Worm (Caenorhabditis elegans) whole organism, young adult: ENCODE results near the gene btb-7.

ENCODE experiments used
- B0019.2 ChIP-seq: fragments of 200-800 bp; sonication (Bioruptor generic); conservative IDR thresholded peaks from 2 replicates; pipeline ENCODE4 v1.3.6; 2022; ENCODE audit warnings: missing genetic modification reagents, missing genetic modification characterization, missing compliant biosample characterization
- B0261.1 ChIP-seq: sonication (generic microtip); optimal IDR thresholded peaks from 2 replicates; lab custom pipeline; 2016; ENCODE audit warnings: mild to moderate bottlenecking, missing genetic modification characterization, moderate library complexity, missing compliant biosample characterization
- F57C9.4 ChIP-seq: sonication (generic microtip); optimal IDR thresholded peaks from 2 replicates; lab custom pipeline; 2017; ENCODE audit warnings: mild to moderate bottlenecking, missing genetic modification characterization, missing compliant biosample characterization
- ZK185.1 ChIP-seq: sonication (generic microtip); optimal IDR thresholded peaks from 2 replicates; lab custom pipeline; 2016; ENCODE audit warnings: mild to moderate bottlenecking, missing genetic modification characterization, missing compliant biosample characterization; ENCODE audit not compliant: poor library complexity, severe bottlenecking
- aptf-2 ChIP-seq: fragments of 200-800 bp; sonication (Bioruptor generic); conservative IDR thresholded peaks from 2 replicates; pipeline ENCODE4 v1.3.6; 2022; ENCODE audit warnings: missing genetic modification reagents, missing genetic modification characterization, missing compliant biosample characterization
- aptf-3 ChIP-seq: fragments of 200-800 bp; sonication (Bioruptor generic); IDR thresholded peaks from 2 replicates; pipeline ENCODE4 v1.3.6; 2022; ENCODE audit warnings: missing genetic modification characterization, missing compliant biosample characterization
- attf-3 ChIP-seq: fragments of 200-800 bp; sonication (Bioruptor generic); conservative IDR thresholded peaks from 2 replicates; pipeline ENCODE4 v1.3.6; 2022; ENCODE audit warnings: missing genetic modification reagents, missing genetic modification characterization, missing compliant biosample characterization
- bed-2 ChIP-seq: fragments of 200-800 bp; sonication (Bioruptor generic); IDR thresholded peaks from 2 replicates; pipeline ENCODE4 v1.3.6; 2022; ENCODE audit warnings: missing genetic modification reagents, missing genetic modification characterization, missing compliant biosample characterization
- cebp-1 ChIP-seq, 2 experiments: fragments of 200-800 bp in 1 of 2; sonication (Bioruptor generic) in 1 of 2; sonication (generic microtip) in 1 of 2; IDR thresholded peaks in 1 of 2; optimal IDR thresholded peaks in 1 of 2; 2 replicates each; pipeline versions ENCODE4 v1.3.6 to Lab custom; 2017 to 2022; ENCODE audit warnings: missing compliant biosample characterization in 2 of 2, missing genetic modification characterization in 2 of 2, mild to moderate bottlenecking in 1 of 2, missing genetic modification reagents in 1 of 2, moderate library complexity in 1 of 2
- ceh-100 ChIP-seq: fragments of 200-800 bp; sonication (Bioruptor generic); IDR thresholded peaks from 2 replicates; pipeline ENCODE4 v1.3.6; 2022; ENCODE audit warnings: missing genetic modification reagents, missing genetic modification characterization, missing compliant biosample characterization
- chd-7 ChIP-seq: sonication (generic microtip); optimal IDR thresholded peaks from 2 replicates; lab custom pipeline; 2016; ENCODE audit warnings: mild to moderate bottlenecking, missing genetic modification characterization, moderate library complexity, missing compliant biosample characterization
- efl-1 ChIP-seq: fragments of 150-350 bp; optimal IDR thresholded peaks from 2 replicates; lab custom pipeline; 2014; ENCODE audit warnings: missing biosample characterization, missing genetic modification reagents, missing genetic modification characterization
- egl-44 ChIP-seq: fragments of 200-800 bp; sonication (Bioruptor generic); IDR thresholded peaks from 2 replicates; pipeline ENCODE4 v1.3.6; 2022; ENCODE audit warnings: missing genetic modification reagents, missing genetic modification characterization, missing compliant biosample characterization
- egrh-3 ChIP-seq: fragments of 200-800 bp; sonication (Bioruptor generic); IDR thresholded peaks from 2 replicates; pipeline ENCODE4 v1.3.6; 2022; ENCODE audit warnings: missing genetic modification reagents, missing genetic modification characterization, missing compliant biosample characterization
- hlh-26 ChIP-seq: fragments of 200-800 bp; sonication (Bioruptor generic); conservative IDR thresholded peaks from 2 replicates; pipeline ENCODE4 v1.3.6; 2022; ENCODE audit warnings: missing genetic modification reagents, missing genetic modification characterization, missing compliant biosample characterization
- hmg-1.2 ChIP-seq: fragments of 200-800 bp; sonication (Bioruptor generic); IDR thresholded peaks from 2 replicates; pipeline ENCODE4 v1.3.6; 2022; ENCODE audit warnings: missing genetic modification reagents, missing genetic modification characterization, missing compliant biosample characterization
- let-526 ChIP-seq: fragments of 200-800 bp; sonication (Bioruptor generic); IDR thresholded peaks from 2 replicates; pipeline ENCODE4 v1.3.6; 2022; ENCODE audit warnings: missing genetic modification reagents, missing genetic modification characterization, missing compliant biosample characterization
- lin-26 ChIP-seq: fragments of 200-800 bp; sonication (Bioruptor generic); IDR thresholded peaks from 2 replicates; pipeline ENCODE4 v1.3.6; 2022; ENCODE audit warnings: missing genetic modification reagents, missing genetic modification characterization, missing compliant biosample characterization
- lin-35 ChIP-seq, 3 experiments: fragments of 150-350 bp in 2 of 3; sonication (generic microtip) in 1 of 3; optimal IDR thresholded peaks; 2 replicates each; lab custom pipeline; 2014 to 2018; ENCODE audit warnings: missing biosample characterization in 3 of 3, missing genetic modification characterization in 3 of 3, missing genetic modification reagents in 3 of 3
- lin-54 ChIP-seq: fragments of 200-800 bp; sonication (Bioruptor generic); optimal IDR thresholded peaks from 2 replicates; lab custom pipeline; 2018; ENCODE audit warnings: mild to moderate bottlenecking, missing genetic modification characterization, missing compliant biosample characterization
- lsl-1 ChIP-seq: fragments of 200-800 bp; sonication (Bioruptor generic); optimal IDR thresholded peaks from 2 replicates; lab custom pipeline; 2018; ENCODE audit warnings: mild to moderate bottlenecking, missing genetic modification characterization, moderate library complexity, missing compliant biosample characterization
- madf-8 ChIP-seq: fragments of 200-800 bp; sonication (Bioruptor generic); conservative IDR thresholded peaks from 2 replicates; pipeline ENCODE4 v1.3.6; 2022; ENCODE audit warnings: missing genetic modification reagents, missing genetic modification characterization, missing compliant biosample characterization
- mel-28 ChIP-seq: sonication (generic microtip); optimal IDR thresholded peaks from 2 replicates; lab custom pipeline; 2016; ENCODE audit warnings: borderline replicate concordance, mild to moderate bottlenecking, missing genetic modification characterization, missing compliant biosample characterization
- mes-4 ChIP-seq: sonication (generic microtip); optimal IDR thresholded peaks from 2 replicates; lab custom pipeline; 2016; ENCODE audit warnings: missing genotype, missing genetic modification characterization, missing compliant biosample characterization
- rcor-1 ChIP-seq: fragments of 200-800 bp; sonication (Bioruptor generic); IDR thresholded peaks from 2 replicates; pipeline ENCODE4 v1.3.6; 2022; ENCODE audit warnings: missing genetic modification reagents, missing genetic modification characterization, missing compliant biosample characterization
- rec-8 ChIP-seq, 2 experiments: sonication (generic microtip); optimal IDR thresholded peaks; 2 replicates each; lab custom pipeline; 2016; ENCODE audit warnings: mild to moderate bottlenecking in 2 of 2, missing genetic modification characterization in 2 of 2, missing genetic modification reagents in 2 of 2, missing genotype in 2 of 2, missing biosample characterization in 1 of 2, missing compliant biosample characterization in 1 of 2, moderate library complexity in 1 of 2
- rpc-1 ChIP-seq, 2 experiments: fragments of 150-350 bp in 1 of 2; sonication (generic microtip) in 1 of 2; optimal IDR thresholded peaks; 2 replicates each; lab custom pipeline; 2014 to 2018; ENCODE audit warnings: missing biosample characterization in 1 of 2, missing genetic modification characterization in 1 of 2, missing genetic modification reagents in 1 of 2, missing genotype in 1 of 2
- sdz-38 ChIP-seq: sonication (generic microtip); optimal IDR thresholded peaks from 2 replicates; lab custom pipeline; 2016; ENCODE audit warnings: missing genotype, missing genetic modification characterization, missing compliant biosample characterization
- tbp1 ChIP-seq: fragments of 200-800 bp; sonication (Bioruptor generic); optimal IDR thresholded peaks from 2 replicates; lab custom pipeline; 2018; ENCODE audit warnings: mild to moderate bottlenecking, missing genetic modification characterization, missing compliant biosample characterization
- ztf-25 ChIP-seq: fragments of 200-800 bp; sonication (Bioruptor generic); IDR thresholded peaks from 2 replicates; pipeline ENCODE4 v1.3.6; 2022; ENCODE audit warnings: missing genetic modification reagents, missing genetic modification characterization, missing compliant biosample characterization
- ztf-3 ChIP-seq: fragments of 200-800 bp; sonication (Bioruptor generic); optimal IDR thresholded peaks from 2 replicates; lab custom pipeline; 2018; ENCODE audit warnings: mild to moderate bottlenecking, missing genetic modification characterization, missing compliant biosample characterization

The btb-7 gene

DNA sequence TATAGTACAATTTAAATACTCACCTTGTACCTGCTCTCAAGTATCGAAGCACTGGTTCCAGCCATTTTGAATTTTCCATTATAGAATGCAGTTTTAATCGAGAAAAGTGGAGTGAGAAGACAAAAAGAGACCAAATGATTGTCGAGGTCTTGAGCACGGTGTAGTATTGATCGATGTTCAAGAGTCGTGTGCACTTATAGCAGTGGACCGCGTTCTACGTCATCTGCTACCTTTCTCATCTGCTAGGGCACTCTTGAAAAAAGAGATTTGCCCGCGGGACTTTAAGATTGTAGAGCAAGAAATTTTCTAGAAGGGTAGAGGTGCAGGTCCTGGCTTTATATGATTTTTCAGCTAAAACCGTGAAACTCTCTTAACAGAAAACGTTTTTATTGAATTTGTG is 20.2 kb upstream of the btb-7 start, which contains the start of gene fbxc-21:
fbxc-21 (minus strand) TSS at position 101 of the 400 bp plus-strand sequence.
- TF ChIP-seq egrh-3 (GFP tag; lab: Robert Waterston, UW): no peak
- no peak for TF ChIP-seq sdz-38
- no peak for TF ChIP-seq lin-54
- no peak for TF ChIP-seq attf-3

DNA sequence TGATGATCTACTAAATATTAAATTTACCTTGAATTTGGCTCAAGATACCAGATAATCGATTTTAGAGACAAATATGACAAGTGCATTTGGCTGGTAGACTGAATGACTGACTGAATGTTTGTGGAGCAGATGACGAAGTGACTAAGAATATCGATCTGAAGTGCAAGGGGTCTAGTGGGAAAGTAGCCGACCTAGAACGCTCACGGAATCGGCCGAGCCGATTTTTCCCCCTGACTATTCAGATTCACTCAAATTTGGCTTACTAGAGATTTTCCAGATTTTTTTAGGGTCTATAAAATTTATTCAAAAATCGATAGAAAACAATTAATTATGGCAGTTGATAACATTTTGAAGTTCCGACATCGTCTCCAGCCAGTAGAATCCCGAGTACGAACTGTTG is 18.5 kb upstream of the btb-7 start, which contains the start of gene fbxc-26:
fbxc-26 (minus strand) TSS at position 101 of the 400 bp plus-strand sequence.
- TF ChIP-seq egl-44 (GFP tag; lab: Robert Waterston, UW): no peak
- no peak for TF ChIP-seq madf-8 (GFP tag; lab: Robert Waterston, UW)
- TF ChIP-seq F57C9.4: no peak
- no peak for TF ChIP-seq let-526 (GFP tag; lab: Robert Waterston, UW)
- no peak for TF ChIP-seq rec-8 (tag; optimal IDR thresholded peaks at IDR 0.05; lab: Kevin White, UChicago)
- no peak for TF ChIP-seq chd-7 (tag; lab: Kevin White, UChicago)
- TF ChIP-seq cebp-1 (GFP tag; IDR thresholded peaks at IDR 0.05; lab: Robert Waterston, UW): no peak
- TF ChIP-seq cebp-1 (tag; optimal IDR thresholded peaks at IDR 0.05; lab: Kevin White, UChicago): no peak
- no peak for TF ChIP-seq B0019.2 (GFP tag; lab: Robert Waterston, UW)

DNA sequence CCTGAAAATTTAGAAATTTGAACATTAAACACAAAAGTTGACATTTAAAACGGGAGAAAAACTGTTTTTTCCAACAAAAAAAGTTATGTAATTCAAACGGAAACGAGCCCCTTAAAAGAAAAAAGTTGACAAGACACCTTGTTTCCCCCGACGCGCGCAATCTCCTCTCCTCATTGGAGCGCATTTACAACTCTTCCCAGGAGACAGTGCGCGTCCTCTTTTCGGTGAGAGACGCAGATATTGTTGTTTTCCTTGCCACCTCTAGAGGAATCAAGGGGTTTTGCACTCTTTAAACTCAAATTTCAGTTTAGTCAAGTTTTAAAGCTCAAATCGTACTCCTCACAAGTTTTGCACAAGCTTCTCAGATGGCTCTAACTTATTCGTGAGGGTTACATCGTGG is 17.2 kb upstream of the btb-7 start, which contains the start of gene F58E1.13:
F58E1.13 (minus strand) TSS at position 12 of the 400 bp plus-strand sequence.
- TF ChIP-seq aptf-2 (GFP tag; lab: Robert Waterston, UW): peak; percentile 90
- TF ChIP-seq efl-1 (GFP tag; lab: Kevin White, UChicago): peak; percentile 5
- TF ChIP-seq hmg-1.2 (GFP tag; lab: Robert Waterston, UW): no peak
- no peak for TF ChIP-seq mel-28 (tag; lab: Kevin White, UChicago)

DNA sequence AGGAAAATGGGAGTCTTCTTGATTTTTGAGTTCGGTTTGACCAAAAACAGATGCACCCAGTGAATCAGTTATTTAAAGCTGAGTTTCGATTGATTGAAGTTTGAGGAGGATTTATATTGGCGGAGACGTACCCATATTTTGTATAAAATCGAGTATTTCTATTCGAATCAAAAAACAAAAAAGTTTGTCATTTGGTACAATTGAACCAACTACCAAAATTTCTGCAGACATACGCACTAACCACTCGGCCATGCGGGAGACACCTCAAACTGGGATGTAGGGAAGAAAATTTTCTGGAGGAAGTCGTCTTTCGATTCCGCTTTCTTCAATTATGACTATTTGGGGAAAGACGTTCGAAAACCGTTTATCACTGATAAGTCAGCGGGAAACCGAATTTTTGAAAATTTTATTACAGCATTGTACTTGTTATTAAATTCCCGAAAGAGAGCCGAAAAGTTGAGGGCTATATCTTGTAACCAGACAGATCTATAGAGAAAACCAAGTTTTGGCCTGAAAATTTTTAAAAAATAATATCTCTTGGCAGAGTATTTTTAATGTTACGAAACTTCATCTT is 12.4 kb upstream of the btb-7 start:
- peak; percentile 59 for TF ChIP-seq B0261.1 (tag; lab: Kevin White, UChicago)
- TF ChIP-seq tbp1 (GFP tag; lab: Kevin White, UChicago): peak; percentile 76
- TF ChIP-seq rpc-1 (optimal IDR thresholded peaks at IDR 0.05; lab: Kevin White, UChicago): peak; percentile 32
- TF ChIP-seq rpc-1 (tag; optimal IDR thresholded peaks at IDR 0.05; lab: Kevin White, UChicago): peak; percentile 66
- peak; percentile 61; the same call in 1 of the 2 replicates for TF ChIP-seq lin-26

DNA sequence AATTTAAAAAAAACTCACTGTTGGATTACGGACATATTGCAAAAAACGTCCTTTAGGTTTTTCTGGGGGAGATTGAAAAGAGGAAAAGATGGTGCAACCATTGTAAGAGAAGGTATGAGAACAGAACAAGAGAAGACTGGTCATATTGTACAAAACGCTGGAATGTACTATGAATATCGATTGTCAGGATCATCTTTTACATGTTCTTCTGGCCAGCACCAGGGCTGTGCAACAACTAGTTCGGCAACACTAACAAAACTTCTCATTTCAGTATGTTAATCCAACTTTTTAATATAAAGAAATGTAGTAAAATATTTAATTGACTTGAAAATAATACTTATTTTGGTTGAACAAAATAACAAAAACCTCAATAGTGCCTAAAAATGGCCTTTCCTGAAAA is 9.7 kb upstream of the btb-7 start, which contains the start of gene fbxb-47:
fbxb-47 (minus strand) TSS at position 101 of the 400 bp plus-strand sequence.
- TF ChIP-seq egl-44 (GFP tag; lab: Robert Waterston, UW) (no peak), aptf-3 (GFP tag; lab: Robert Waterston, UW) (no peak), lsl-1 (GFP tag; lab: Kevin White, UChicago) (no peak), mel-28 (tag; lab: Kevin White, UChicago) (no peak), rcor-1 (GFP tag; lab: Robert Waterston, UW) (no peak)
- TF ChIP-seq, all 124 proteins: peak for 0

DNA sequence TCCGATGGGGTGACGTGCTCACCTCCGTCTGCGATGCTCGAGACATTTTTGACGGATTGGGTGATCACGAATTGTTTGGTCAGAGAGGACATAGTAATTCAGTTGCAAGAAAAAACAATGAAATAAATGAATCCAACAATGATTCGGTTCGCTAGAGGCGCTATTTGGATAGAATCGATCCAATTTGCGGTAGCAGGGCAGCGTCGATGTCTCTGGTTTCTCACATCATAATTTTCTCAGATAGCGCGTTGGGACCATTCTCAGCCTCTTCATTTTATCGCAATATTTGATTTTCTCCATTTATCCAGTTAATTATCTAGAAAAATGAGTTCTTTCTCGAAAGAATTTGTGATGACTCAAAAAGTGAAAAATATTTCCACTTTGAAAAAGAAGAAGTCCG is 6.7 kb upstream of the btb-7 start, which contains the start of gene sdz-18:
sdz-18 (minus strand) TSS at position 101 of the 400 bp plus-strand sequence.
- TF ChIP-seq aptf-3 (GFP tag; lab: Robert Waterston, UW) (no peak), mes-4 (tag; lab: Kevin White, UChicago) (no peak), ZK185.1 (no peak), lin-35 (GFP tag; optimal IDR thresholded peaks at IDR 0.05; lab: Kevin White, UChicago) (no peak), ztf-3 (GFP tag; lab: Kevin White, UChicago) (no peak), ztf-25 (GFP tag; lab: Robert Waterston, UW) (no peak), bed-2 (GFP tag; lab: Robert Waterston, UW) (no peak), ceh-100 (GFP tag; lab: Robert Waterston, UW) (no peak), madf-8 (GFP tag; lab: Robert Waterston, UW) (no peak), hlh-26 (GFP tag; lab: Robert Waterston, UW) (no peak)
